Fruit fly (Drosophila melanogaster): Measurements from ENCODE around the gene Glyat.

Glyat gene

dm6 chr2L:8001694-8002627, 8.5 kb downstream of the Glyat start (continued):
- TF ChIP-seq CG1621 (tag; optimal IDR thresholded peaks at IDR 0.05) = peak; percentile 71
- peak; percentile 41 for TF ChIP-seq Blimp-1 (GFP tag; optimal IDR thresholded peaks at IDR 0.05)
- peak; percentile 73 for TF ChIP-seq CG6792 (GFP tag; optimal IDR thresholded peaks at IDR 0.05)
- TF ChIP-seq CG8119 (GFP tag; IDR thresholded peaks at IDR 0.05) = peak; percentile 97
- TF ChIP-seq CG34406 (GFP tag; optimal IDR thresholded peaks at IDR 0.05) = peak; percentile 82
- TF ChIP-seq vri (GFP tag; optimal IDR thresholded peaks at IDR 0.05) = peak; percentile 70
- no peak for TF ChIP-seq Eip93F (GFP tag; optimal IDR thresholded peaks at IDR 0.05)
- peak; percentile 69 to 78 for TF ChIP-seq ss (GFP tag; optimal IDR thresholded peaks at IDR 0.05)
- peak; percentile 86 for TF ChIP-seq dac (GFP tag; optimal IDR thresholded peaks at IDR 0.05)
- TF ChIP-seq acj6 (GFP tag; optimal IDR thresholded peaks at IDR 0.05) = peak; percentile 84
- peak; percentile 48 for TF ChIP-seq fd85E (GFP tag; optimal IDR thresholded peaks at IDR 0.05)
- TF ChIP-seq pdm3 (GFP tag; optimal IDR thresholded peaks at IDR 0.05) = peak; percentile 89
- TF ChIP-seq CG11294 (GFP tag; IDR thresholded peaks at IDR 0.05) = peak; percentile 85
- peak; percentile 83 for TF ChIP-seq Ets96B (tag; optimal IDR thresholded peaks at IDR 0.05)
- TF ChIP-seq CG3032 (tag; optimal IDR thresholded peaks at IDR 0.05) = peak; percentile 87
- TF ChIP-seq Gug (GFP tag; IDR thresholded peaks at IDR 0.05) = peak; percentile 91
- TF ChIP-seq salr (GFP tag; optimal IDR thresholded peaks at IDR 0.05) = peak; percentile 65 to 96
- TF ChIP-seq fkh (GFP tag; optimal IDR thresholded peaks at IDR 0.05) = peak; percentile 75
- peak; percentile 88 for TF ChIP-seq CG3919 (GFP tag; optimal IDR thresholded peaks at IDR 0.05)
- TF ChIP-seq CG6808 (GFP tag; optimal IDR thresholded peaks at IDR 0.05) = peak; percentile 81
- TF ChIP-seq fd59A (GFP tag; optimal IDR thresholded peaks at IDR 0.05) = peak; percentile 79
- peak; percentile 92 for TF ChIP-seq net (GFP tag; optimal IDR thresholded peaks at IDR 0.05)
- TF ChIP-seq cyc (GFP tag; optimal IDR thresholded peaks at IDR 0.05) = peak; percentile 73
- peak; percentile 97 for TF ChIP-seq svp (GFP tag)
- TF ChIP-seq CG6163 (GFP tag; IDR thresholded peaks at IDR 0.05) = peak; percentile 81

- peak; percentile 90 for TF ChIP-seq OdsH (GFP tag; optimal IDR thresholded peaks at IDR 0.05)
- peak; percentile 95 for TF ChIP-seq CG15336 (GFP tag; IDR thresholded peaks at IDR 0.05)
- peak; percentile 99 for TF ChIP-seq svp (GFP tag)
- peak; percentile 93 for TF ChIP-seq Eip75B (GFP tag; optimal IDR thresholded peaks at IDR 0.05)
- peak; percentile 95 for TF ChIP-seq cyc (GFP tag; optimal IDR thresholded peaks at IDR 0.05)
- TF ChIP-seq CG6854 (GFP tag; optimal IDR thresholded peaks at IDR 0.05) = peak; percentile 93
- TF ChIP-seq CG11762 (GFP tag; optimal IDR thresholded peaks at IDR 0.05; ENCODE audit: insufficient read depth) = peak; percentile 87
- peak; percentile 96 for TF ChIP-seq net (GFP tag; optimal IDR thresholded peaks at IDR 0.05)
- TF ChIP-seq CG31627 (GFP tag; optimal IDR thresholded peaks at IDR 0.05) = peak; percentile 91
- TF ChIP-seq CG10669 (GFP tag; optimal IDR thresholded peaks at IDR 0.05) = peak; percentile 91
- TF ChIP-seq CG8632 (GFP tag; optimal IDR thresholded peaks at IDR 0.05) = peak; percentile 79
- TF ChIP-seq CG8119 (GFP tag; IDR thresholded peaks at IDR 0.05) = peak; percentile 94
- TF ChIP-seq Blimp-1 (GFP tag; optimal IDR thresholded peaks at IDR 0.05) = peak; percentile 87
- peak; percentile 96 for TF ChIP-seq CG16779 (tag; optimal IDR thresholded peaks at IDR 0.05)
- TF ChIP-seq Hr39 (GFP tag; optimal IDR thresholded peaks at IDR 0.05) = peak; percentile 87
- peak; percentile 98 for TF ChIP-seq Sox14 (GFP tag; optimal IDR thresholded peaks at IDR 0.05)
- TF ChIP-seq Hr4 (GFP tag; optimal IDR thresholded peaks at IDR 0.05) = peak; percentile 97
- peak; percentile 90 for TF ChIP-seq CG10631 (GFP tag; optimal IDR thresholded peaks at IDR 0.05)
- peak; percentile 95 for TF ChIP-seq spab (GFP tag; optimal IDR thresholded peaks at IDR 0.05)
- TF ChIP-seq Smox (GFP tag; optimal IDR thresholded peaks at IDR 0.05) = peak; percentile 85
- TF ChIP-seq ss (GFP tag; optimal IDR thresholded peaks at IDR 0.05) = peak; percentile 96 to 99
- TF ChIP-seq esn (GFP tag; optimal IDR thresholded peaks at IDR 0.05) = peak; percentile 90
- TF ChIP-seq Ets96B (tag; optimal IDR thresholded peaks at IDR 0.05) = peak; percentile 90
- peak; percentile 68 for TF ChIP-seq Eip93F (GFP tag; optimal IDR thresholded peaks at IDR 0.05)
- peak; percentile 89 for TF ChIP-seq CG1621 (tag; optimal IDR thresholded peaks at IDR 0.05)
- TF ChIP-seq CG3032 (tag; optimal IDR thresholded peaks at IDR 0.05) = peak; percentile 88
- peak; percentile 96 for TF ChIP-seq CG6808 (GFP tag; optimal IDR thresholded peaks at IDR 0.05)
- peak; percentile 91 for TF ChIP-seq pdm3 (GFP tag; optimal IDR thresholded peaks at IDR 0.05)
- TF ChIP-seq lz (GFP tag; optimal IDR thresholded peaks at IDR 0.05) = peak; percentile 91
- TF ChIP-seq CG34406 (GFP tag; optimal IDR thresholded peaks at IDR 0.05) = peak; percentile 86
- peak; percentile 3 for TF ChIP-seq fkh (GFP tag; optimal IDR thresholded peaks at IDR 0.05)
- peak; percentile 85 for TF ChIP-seq fd85E (GFP tag; optimal IDR thresholded peaks at IDR 0.05)
- TF ChIP-seq Sox15 (GFP tag; optimal IDR thresholded peaks at IDR 0.05) = peak; percentile 79
- peak; percentile 92 for TF ChIP-seq CG6163 (GFP tag; IDR thresholded peaks at IDR 0.05)
- peak; percentile 83 for TF ChIP-seq CG11902 (GFP tag; optimal IDR thresholded peaks at IDR 0.05)
- TF ChIP-seq vri (GFP tag; optimal IDR thresholded peaks at IDR 0.05) = peak; percentile 77
- peak; percentile 98 for TF ChIP-seq Eip78C (GFP tag)
These were observed 9.8 kb downstream of the Glyat start for dm6 chr2L:8000578-8001040.

All from whole organism, prepupa.